Fruit fly (Drosophila melanogaster): ENCODE results near the gene Swip-1.
A peak's percentile ranks its signal among the peaks of the same experiment; 100 is the strongest.

DNA sequence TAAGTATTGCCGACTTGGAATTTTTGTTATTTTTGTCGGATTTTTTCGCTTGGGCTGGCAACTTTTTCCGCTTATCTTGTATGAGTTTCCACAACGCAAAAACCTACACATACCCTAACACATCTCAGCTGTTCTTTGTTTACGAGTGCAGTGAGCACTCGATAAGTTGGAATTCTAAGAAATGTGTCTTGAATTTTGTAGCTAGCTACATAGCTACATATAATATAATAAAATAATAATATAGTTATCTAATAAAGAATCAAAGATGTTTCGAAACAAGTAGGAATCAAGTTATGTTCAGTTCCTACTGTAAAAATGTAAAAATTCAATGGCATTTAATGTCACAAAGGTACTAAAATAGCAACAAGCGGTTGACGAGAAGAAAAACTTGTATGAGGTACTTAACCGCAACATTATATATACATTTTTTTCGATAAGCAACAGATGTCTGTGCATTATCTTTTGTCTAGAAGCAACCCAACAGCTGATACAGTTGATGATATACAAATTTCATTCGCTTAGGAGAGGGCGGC is 29.9 kb downstream of the Swip-1 start, which contains the start of gene Bhmt:
- TF ChIP-seq CG12605 (GFP tag; IDR thresholded peaks at IDR 0.05) (peak; percentile 76), CG10348 (GFP tag; IDR thresholded peaks at IDR 0.05) (no peak), EcR (GFP tag; optimal IDR thresholded peaks at IDR 0.05) (peak; percentile 90), CG13204 (GFP tag; optimal IDR thresholded peaks at IDR 0.05) (no peak)
